Fruit fly (Drosophila melanogaster) whole organism, embryonic: ENCODE measurements around the gene IscU.

ENCODE experiments used
- Abd-B ChIP-seq: fragments of 200-800 bp; sonication (Bioruptor generic); optimal IDR thresholded peaks from 2 replicates; lab custom pipeline; 2018; ENCODE audit warnings: missing biosample characterization, mild to moderate bottlenecking, missing genetic modification characterization, moderate library complexity
- CG10321 ChIP-seq: fragments of 200-800 bp; sonication (Bioruptor generic); IDR thresholded peaks from 2 replicates; pipeline ENCODE4 v1.3.6; 2022; ENCODE audit warnings: missing biosample characterization, missing genetic modification characterization
- CG10959 ChIP-seq: fragments of 200-800 bp; sonication (Bioruptor generic); IDR thresholded peaks from 2 replicates; pipeline ENCODE4 v1.3.6; 2022; ENCODE audit warnings: missing biosample characterization, missing genetic modification characterization
- CG11093 ChIP-seq: fragments of 200-800 bp; sonication (Bioruptor generic); IDR thresholded peaks from 3 replicates; pipeline ENCODE4 v1.3.6; 2022; ENCODE audit warnings: missing biosample characterization, missing genetic modification characterization
- CG13287 ChIP-seq: fragments of 200-800 bp; sonication (Bioruptor generic); IDR thresholded peaks from 2 replicates; pipeline ENCODE4 v1.3.6; 2022; ENCODE audit warnings: missing biosample characterization, missing genetic modification characterization; ENCODE audit not compliant: partially characterized antibody
- CG13894 ChIP-seq: fragments of 200-800 bp; sonication (Bioruptor generic); optimal IDR thresholded peaks from 3 replicates; lab custom pipeline; 2018; ENCODE audit warnings: missing biosample characterization, mild to moderate bottlenecking, missing genetic modification characterization, moderate library complexity
- CG14014 ChIP-seq: fragments of 200-800 bp; sonication (Bioruptor generic); IDR thresholded peaks from 2 replicates; pipeline ENCODE4 v1.3.6; 2022; ENCODE audit warnings: missing biosample characterization, missing genetic modification characterization
- CG16779 ChIP-seq: fragments of 200-800 bp; sonication (Bioruptor generic); IDR thresholded peaks from 2 replicates; pipeline ENCODE4 v1.3.6; 2022; ENCODE audit warnings: missing biosample characterization, missing genetic modification characterization
- CG2116 ChIP-seq: fragments of 200-800 bp; sonication (Bioruptor generic); optimal IDR thresholded peaks from 3 replicates; lab custom pipeline; 2018; ENCODE audit warnings: missing biosample characterization, mild to moderate bottlenecking, missing genetic modification characterization
- CG2712 ChIP-seq: fragments of 200-800 bp; optimal IDR thresholded peaks from 3 replicates; lab custom pipeline; 2019; ENCODE audit warnings: missing biosample characterization, mild to moderate bottlenecking, missing genetic modification characterization, moderate library complexity
- CG30403 ChIP-seq: fragments of 200-800 bp; sonication (Bioruptor generic); optimal IDR thresholded peaks from 3 replicates; lab custom pipeline; 2016; ENCODE audit warnings: missing biosample characterization, missing genetic modification characterization
- CG32532 ChIP-seq: fragments of 200-800 bp; sonication (Bioruptor generic); IDR thresholded peaks from 2 replicates; pipeline ENCODE4 v1.3.6; 2022; ENCODE audit warnings: missing biosample characterization, missing genetic modification characterization
- CG4328 ChIP-seq: fragments of 200-800 bp; sonication (Bioruptor generic); optimal IDR thresholded peaks from 3 replicates; lab custom pipeline; 2017; ENCODE audit warnings: missing biosample characterization, missing genetic modification reagents, missing genetic modification characterization
- CG7357 ChIP-seq: fragments of 200-800 bp; sonication (Bioruptor generic); IDR thresholded peaks from 3 replicates; pipeline ENCODE4 v1.3.6; 2022; ENCODE audit warnings: missing biosample characterization, missing genetic modification characterization
- CG7745 ChIP-seq: fragments of 200-800 bp; sonication (Bioruptor generic); optimal IDR thresholded peaks from 2 replicates; lab custom pipeline; 2018; ENCODE audit warnings: missing biosample characterization, mild to moderate bottlenecking, missing genetic modification characterization, moderate library complexity
- CrebB ChIP-seq: fragments of 200-800 bp; sonication (Bioruptor generic); optimal IDR thresholded peaks from 3 replicates; lab custom pipeline; 2018; ENCODE audit warnings: missing biosample characterization, mild to moderate bottlenecking, missing genetic modification characterization
- Deaf1 ChIP-seq: fragments of 200-800 bp; optimal IDR thresholded peaks from 3 replicates; lab custom pipeline; 2019; ENCODE audit warnings: missing biosample characterization, mild to moderate bottlenecking, missing genetic modification characterization, moderate library complexity
- ERR ChIP-seq: fragments of 200-800 bp; sonication (Bioruptor generic); optimal IDR thresholded peaks from 2 replicates; lab custom pipeline; 2016; ENCODE audit warnings: missing biosample characterization, missing genetic modification characterization
- Fer1 ChIP-seq: fragments of 200-800 bp; sonication (Bioruptor generic); optimal IDR thresholded peaks from 2 replicates; lab custom pipeline; 2017; ENCODE audit warnings: missing biosample characterization, mild to moderate bottlenecking, missing genetic modification characterization
- Fer3 ChIP-seq: fragments of 200-800 bp; sonication (Bioruptor generic); optimal IDR thresholded peaks from 2 replicates; lab custom pipeline; 2018; ENCODE audit warnings: missing biosample characterization, mild to moderate bottlenecking, missing genetic modification characterization, moderate library complexity
- HLH4C ChIP-seq: fragments of 200-800 bp; sonication (Bioruptor generic); IDR thresholded peaks from 3 replicates; pipeline ENCODE4 v1.3.6; 2022; ENCODE audit warnings: missing biosample characterization, missing genetic modification characterization; ENCODE audit not compliant: partially characterized antibody
- Hey ChIP-seq: fragments of 200-800 bp; sonication (Bioruptor generic); optimal IDR thresholded peaks from 3 replicates; lab custom pipeline; 2018; ENCODE audit warnings: missing biosample characterization, mild to moderate bottlenecking, missing genetic modification characterization
- Oli ChIP-seq: fragments of 200-800 bp; sonication (Bioruptor generic); optimal IDR thresholded peaks from 2 replicates; lab custom pipeline; 2018; ENCODE audit warnings: missing biosample characterization, mild to moderate bottlenecking, missing genetic modification characterization, moderate library complexity
- Pdp1 ChIP-seq, 2 experiments: fragments of 200-800 bp; sonication (Bioruptor generic); optimal IDR thresholded peaks; 3 replicates each; lab custom pipeline; 2016; ENCODE audit warnings: missing biosample characterization in 2 of 2, missing genetic modification characterization in 2 of 2, mild to moderate bottlenecking in 1 of 2, moderate library complexity in 1 of 2
- Sox100B ChIP-seq: fragments of 200-800 bp; sonication (Bioruptor generic); optimal IDR thresholded peaks from 3 replicates; lab custom pipeline; 2018; ENCODE audit warnings: missing biosample characterization, mild to moderate bottlenecking, missing genetic modification characterization
- Spps ChIP-seq: fragments of 200-800 bp; sonication (Bioruptor generic); optimal IDR thresholded peaks from 2 replicates; lab custom pipeline; 2018; ENCODE audit warnings: missing biosample characterization, mild to moderate bottlenecking, missing genetic modification characterization
- Trl ChIP-seq, 3 experiments: fragments of >200 bp in 2 of 3; fragments of 200-800 bp in 1 of 3; sonication (Bioruptor generic) in 1 of 3; optimal IDR thresholded peaks; 2 replicates in 1 of 3; 3 replicates in 2 of 3; lab custom pipeline; 2016 to 2017; ENCODE audit warnings: missing biosample characterization in 1 of 3, missing genetic modification characterization in 1 of 3
- Usf ChIP-seq: fragments of 200-800 bp; sonication (Bioruptor generic); optimal IDR thresholded peaks from 2 replicates; lab custom pipeline; 2017; ENCODE audit warnings: missing genotype, missing biosample characterization, missing genetic modification characterization
- gem ChIP-seq: fragments of 200-800 bp; sonication (Bioruptor generic); optimal IDR thresholded peaks from 2 replicates; lab custom pipeline; 2019; ENCODE audit warnings: missing biosample characterization, mild to moderate bottlenecking, missing genetic modification characterization, moderate library complexity
- lbe ChIP-seq: fragments of 200-800 bp; sonication (Bioruptor generic); optimal IDR thresholded peaks from 2 replicates; lab custom pipeline; 2016; ENCODE audit warnings: missing biosample characterization, mild to moderate bottlenecking, missing genetic modification characterization
- mam ChIP-seq: fragments of 200-800 bp; sonication (Bioruptor generic); optimal IDR thresholded peaks from 3 replicates; lab custom pipeline; 2016; ENCODE audit warnings: missing biosample characterization, missing genetic modification characterization
- nau ChIP-seq: fragments of 200-800 bp; sonication (Bioruptor generic); optimal IDR thresholded peaks from 3 replicates; lab custom pipeline; 2017; ENCODE audit warnings: missing biosample characterization, mild to moderate bottlenecking, missing genetic modification characterization, missing genetic modification reagents
- schlank ChIP-seq: fragments of 200-800 bp; sonication (Bioruptor generic); optimal IDR thresholded peaks from 2 replicates; lab custom pipeline; 2018; ENCODE audit warnings: missing biosample characterization, mild to moderate bottlenecking, missing genetic modification characterization
- tin ChIP-seq: fragments of 200-800 bp; sonication (Bioruptor generic); optimal IDR thresholded peaks from 3 replicates; lab custom pipeline; 2016; ENCODE audit warnings: missing biosample characterization, missing genetic modification characterization
- tio ChIP-seq: fragments of 200-800 bp; sonication (Bioruptor generic); optimal IDR thresholded peaks from 2 replicates; lab custom pipeline; 2017; ENCODE audit warnings: missing biosample characterization, missing genetic modification characterization, inconsistent platforms
- tll ChIP-seq, 2 experiments: fragments of 200-800 bp in 1 of 2; fragments of >200 bp in 1 of 2; sonication (Bioruptor generic) in 1 of 2; optimal IDR thresholded peaks; 2 replicates each; lab custom pipeline; 2017 to 2019; ENCODE audit warnings: missing biosample characterization in 2 of 2, missing genetic modification characterization in 2 of 2, mild to moderate bottlenecking in 1 of 2, moderate library complexity in 1 of 2
- unpg ChIP-seq: fragments of 200-800 bp; sonication (Bioruptor generic); optimal IDR thresholded peaks from 3 replicates; lab custom pipeline; 2018; ENCODE audit warnings: missing biosample characterization, mild to moderate bottlenecking, missing genetic modification characterization, moderate library complexity
- zfh1 ChIP-seq: fragments of 200-800 bp; sonication (Bioruptor generic); IDR thresholded peaks from 3 replicates; pipeline ENCODE4 v1.3.6; 2022; ENCODE audit warnings: missing biosample characterization, missing genetic modification characterization

Gene IscU

dm6 chr3R:8808518-8808921 lies 15.5 kb downstream of the IscU start (continued):
- TF ChIP-seq Hey (tag; lab: Kevin White, UChicago), result no peak
- TF ChIP-seq Spps (tag; lab: Kevin White, UChicago), result peak; percentile 85
- peak; percentile 2 for TF ChIP-seq nau (GFP tag; lab: Kevin White, UChicago)
- TF ChIP-seq CG16779 (GFP tag; lab: Robert Waterston, UW), result no peak
- 0 out of 3 replicates have a peak, but pooled peaks have one; percentile 23 for TF ChIP-seq CG11093 (GFP tag; lab: Robert Waterston, UW)
- TF ChIP-seq zfh1 (GFP tag; lab: Robert Waterston, UW), result peak; percentile 81
- TF ChIP-seq CG13894 (tag; lab: Kevin White, UChicago), result no peak
- TF ChIP-seq schlank, result no peak
- peak; percentile 94 for TF ChIP-seq CG2712 (tag; lab: Kevin White, UChicago)
- TF ChIP-seq gem (tag; lab: Kevin White, UChicago), result peak; percentile 91
- no peak for TF ChIP-seq tio (GFP tag; lab: Kevin White, UChicago)
- TF ChIP-seq Usf (GFP tag; lab: Kevin White, UChicago), result peak; percentile 77
- no peak for TF ChIP-seq Fer3 (tag; lab: Kevin White, UChicago)
- peak; percentile 47 for TF ChIP-seq Abd-B (GFP tag; lab: Kevin White, UChicago)
- TF ChIP-seq tll (GFP tag; optimal IDR thresholded peaks at IDR 0.05; lab: Kevin White, UChicago), result peak in 1 of 2 experiments; percentile 98
- no peak for TF ChIP-seq CG14014 (GFP tag; lab: Robert Waterston, UW)
- peak; percentile 9 for TF ChIP-seq Fer1
- no peak for TF ChIP-seq Trl (optimal IDR thresholded peaks at IDR 0.05; lab: Kevin White, UChicago)
- TF ChIP-seq Trl (GFP tag; optimal IDR thresholded peaks at IDR 0.05; lab: Kevin White, UChicago), result peak; percentile 17
- TF ChIP-seq CG10321, result no peak
- TF ChIP-seq unpg (GFP tag; lab: Kevin White, UChicago), result peak; percentile 74
- TF ChIP-seq CG4328 (GFP tag; lab: Kevin White, UChicago), result peak; percentile 49
- TF ChIP-seq CG13287 (GFP tag; lab: Robert Waterston, UW), result no peak
- peak; percentile 57; the same call in 1 of the 3 replicates for TF ChIP-seq CG7357 (GFP tag; lab: Robert Waterston, UW)
- peak; percentile 74 for TF ChIP-seq Sox100B (GFP tag; lab: Kevin White, UChicago)
- no peak for TF ChIP-seq HLH4C
- peak; percentile 84 for TF ChIP-seq CG10959
- no peak; the same call in 1 of the 2 replicates for TF ChIP-seq CG32532 (GFP tag; lab: Robert Waterston, UW)
- no peak for TF ChIP-seq CrebB (tag; lab: Kevin White, UChicago)
- TF ChIP-seq CG2116 (GFP tag; lab: Kevin White, UChicago), result peak; percentile 49
- TF ChIP-seq ERR (GFP tag; lab: Kevin White, UChicago), result no peak
- TF ChIP-seq mam (GFP tag; lab: Kevin White, UChicago), result peak; percentile 11
- peak; percentile 11 for TF ChIP-seq Deaf1 (tag; lab: Kevin White, UChicago)
- peak; percentile 77 for TF ChIP-seq CG30403 (GFP tag; lab: Kevin White, UChicago)
- peak; percentile 73 for TF ChIP-seq Oli (tag; lab: Kevin White, UChicago)
- TF ChIP-seq CG7745 (tag; lab: Kevin White, UChicago), result peak; percentile 66
- TF ChIP-seq lbe (GFP tag; lab: Kevin White, UChicago), result peak; percentile 2
- peak; percentile 36 to 57 for TF ChIP-seq Pdp1 (GFP tag; optimal IDR thresholded peaks at IDR 0.05; lab: Kevin White, UChicago)
- peak; percentile 66 for TF ChIP-seq tin (GFP tag; lab: Kevin White, UChicago)
